Fruit fly (Drosophila melanogaster) whole organism, embryonic: ENCODE data around the gene dsx-c73A.

ENCODE experiments used
- Bgb ChIP-seq: fragments of 200-800 bp; sonication (Bioruptor generic); IDR thresholded peaks from 2 replicates; pipeline ENCODE4 v1.3.6; 2022; ENCODE audit warnings: missing biosample characterization, missing genetic modification characterization; ENCODE audit not compliant: partially characterized antibody
- CG10209 ChIP-seq: fragments of 200-800 bp; sonication (Bioruptor generic); optimal IDR thresholded peaks from 3 replicates; lab custom pipeline; 2017; ENCODE audit warnings: missing biosample characterization, mild to moderate bottlenecking, missing genetic modification characterization, missing genetic modification reagents
- CG1024 ChIP-seq: fragments of 200-800 bp; sonication (Bioruptor generic); IDR thresholded peaks from 2 replicates; pipeline ENCODE4 v1.3.6; 2022; ENCODE audit warnings: missing biosample characterization, missing genetic modification characterization
- CG10267 ChIP-seq: fragments of 200-800 bp; sonication (Bioruptor generic); optimal IDR thresholded peaks from 2 replicates; lab custom pipeline; 2018; ENCODE audit warnings: missing biosample characterization, mild to moderate bottlenecking, missing genetic modification characterization, moderate library complexity
- CG10274 ChIP-seq: fragments of 200-800 bp; sonication (Bioruptor generic); optimal IDR thresholded peaks from 3 replicates; lab custom pipeline; 2017; ENCODE audit warnings: missing biosample characterization, mild to moderate bottlenecking, missing genetic modification characterization
- CG10654 ChIP-seq: fragments of 200-800 bp; sonication (Bioruptor generic); optimal IDR thresholded peaks from 2 replicates; lab custom pipeline; 2016; ENCODE audit warnings: missing biosample characterization, missing genetic modification characterization
- CG11723 ChIP-seq: fragments of 200-800 bp; sonication (Bioruptor generic); optimal IDR thresholded peaks from 2 replicates; lab custom pipeline; 2017; ENCODE audit warnings: missing biosample characterization, mild to moderate bottlenecking, missing genetic modification characterization
- CG14965 ChIP-seq: fragments of 200-800 bp; sonication (Bioruptor generic); optimal IDR thresholded peaks from 2 replicates; lab custom pipeline; 2016; ENCODE audit warnings: missing biosample characterization, missing genetic modification characterization, borderline replicate concordance
- CG16863 ChIP-seq: fragments of 200-800 bp; sonication (Bioruptor generic); optimal IDR thresholded peaks from 3 replicates; lab custom pipeline; 2016; ENCODE audit warnings: missing biosample characterization, missing genetic modification characterization
- CG17361 ChIP-seq: fragments of 200-800 bp; sonication (Bioruptor generic); IDR thresholded peaks from 3 replicates; pipeline ENCODE4 v1.3.6; 2022; ENCODE audit warnings: missing biosample characterization, missing genetic modification characterization
- CG17612 ChIP-seq: fragments of 200-800 bp; sonication (Bioruptor generic); IDR thresholded peaks from 2 replicates; pipeline ENCODE4 v1.3.6; 2022; ENCODE audit warnings: missing biosample characterization, missing genetic modification characterization
- CG17802 ChIP-seq: fragments of 200-800 bp; sonication (Bioruptor generic); optimal IDR thresholded peaks from 2 replicates; lab custom pipeline; 2018; ENCODE audit warnings: missing biosample characterization, mild to moderate bottlenecking, missing genetic modification characterization, moderate library complexity
- CG3163 ChIP-seq: fragments of 200-800 bp; sonication (Bioruptor generic); optimal IDR thresholded peaks from 3 replicates; lab custom pipeline; 2016; ENCODE audit warnings: missing biosample characterization, missing genetic modification characterization
- CG32532 ChIP-seq: fragments of 200-800 bp; sonication (Bioruptor generic); IDR thresholded peaks from 2 replicates; pipeline ENCODE4 v1.3.6; 2022; ENCODE audit warnings: missing biosample characterization, missing genetic modification characterization
- CG3281 ChIP-seq: fragments of 200-800 bp; sonication (Bioruptor generic); optimal IDR thresholded peaks from 3 replicates; lab custom pipeline; 2017; ENCODE audit warnings: missing biosample characterization, mild to moderate bottlenecking, missing genetic modification characterization
- CG34224 ChIP-seq: fragments of 200-800 bp; sonication (Bioruptor generic); IDR thresholded peaks from 3 replicates; pipeline ENCODE4 v1.3.6; 2022; ENCODE audit warnings: missing biosample characterization, missing genetic modification characterization; ENCODE audit not compliant: partially characterized antibody
- CG34422 ChIP-seq: fragments of 200-800 bp; sonication (Bioruptor generic); IDR thresholded peaks from 3 replicates; pipeline ENCODE4 v1.3.6; 2022; ENCODE audit warnings: missing biosample characterization, missing genetic modification characterization
- CG43689 ChIP-seq: fragments of 200-800 bp; sonication (Bioruptor generic); IDR thresholded peaks from 2 replicates; pipeline ENCODE4 v1.3.6; 2022; ENCODE audit warnings: missing biosample characterization, missing genetic modification characterization
- CG5245 ChIP-seq: fragments of 200-800 bp; sonication (Bioruptor generic); optimal IDR thresholded peaks from 3 replicates; lab custom pipeline; 2016; ENCODE audit warnings: missing biosample characterization, missing genetic modification characterization
- CG6254 ChIP-seq: fragments of 200-800 bp; sonication (Bioruptor generic); optimal IDR thresholded peaks from 3 replicates; lab custom pipeline; 2017; ENCODE audit warnings: mild to moderate bottlenecking, missing biosample characterization, missing genetic modification reagents, missing genetic modification characterization
- CG6654 ChIP-seq: fragments of 200-800 bp; sonication (Bioruptor generic); optimal IDR thresholded peaks from 2 replicates; lab custom pipeline; 2017; ENCODE audit warnings: missing biosample characterization, mild to moderate bottlenecking, missing genetic modification characterization
- CG6813 ChIP-seq: fragments of 200-800 bp; sonication (Bioruptor generic); optimal IDR thresholded peaks from 2 replicates; lab custom pipeline; 2017; ENCODE audit warnings: missing biosample characterization, missing genetic modification characterization, mild to moderate bottlenecking, moderate library complexity, missing genetic modification reagents
- CG6854 ChIP-seq: fragments of 200-800 bp; sonication (Bioruptor generic); optimal IDR thresholded peaks from 3 replicates; lab custom pipeline; 2017; ENCODE audit warnings: missing biosample characterization, mild to moderate bottlenecking, missing genetic modification characterization
- CG7987 ChIP-seq: fragments of 200-800 bp; sonication (Bioruptor generic); optimal IDR thresholded peaks from 2 replicates; lab custom pipeline; 2018; ENCODE audit warnings: missing biosample characterization, mild to moderate bottlenecking, missing genetic modification characterization, moderate library complexity
- Dek ChIP-seq: fragments of 200-800 bp; sonication (Bioruptor generic); optimal IDR thresholded peaks from 3 replicates; lab custom pipeline; 2019; ENCODE audit warnings: missing biosample characterization, mild to moderate bottlenecking, missing genetic modification characterization, moderate library complexity
- Drgx ChIP-seq: fragments of 200-800 bp; sonication (Bioruptor generic); IDR thresholded peaks from 2 replicates; pipeline ENCODE4 v1.3.6; 2022; ENCODE audit warnings: missing biosample characterization, missing genetic modification characterization
- E2f2 ChIP-seq: fragments of 200-800 bp; sonication (Bioruptor generic); IDR thresholded peaks from 2 replicates; pipeline ENCODE4 v1.3.6; 2022; ENCODE audit warnings: missing biosample characterization, missing genetic modification characterization
- Hey ChIP-seq: fragments of 200-800 bp; sonication (Bioruptor generic); optimal IDR thresholded peaks from 3 replicates; lab custom pipeline; 2018; ENCODE audit warnings: missing biosample characterization, mild to moderate bottlenecking, missing genetic modification characterization
- Neu2 ChIP-seq: fragments of 200-800 bp; sonication (Bioruptor generic); optimal IDR thresholded peaks from 3 replicates; lab custom pipeline; 2016; ENCODE audit warnings: missing biosample characterization, missing genetic modification characterization, borderline replicate concordance
- Nf-YA ChIP-seq: fragments of 200-800 bp; sonication (Bioruptor generic); IDR thresholded peaks from 2 replicates; pipeline ENCODE4 v1.3.6; 2022; ENCODE audit warnings: missing biosample characterization, missing genetic modification characterization
- Xrp1 ChIP-seq: fragments of 200-800 bp; sonication (Bioruptor generic); IDR thresholded peaks from 2 replicates; pipeline ENCODE4 v1.3.6; 2022; ENCODE audit warnings: missing biosample characterization, missing genetic modification characterization
- ato ChIP-seq: fragments of 200-800 bp; sonication (Bioruptor generic); IDR thresholded peaks from 2 replicates; pipeline ENCODE4 v1.3.6; 2022; ENCODE audit warnings: missing biosample characterization, missing genetic modification characterization; ENCODE audit not compliant: partially characterized antibody
- bab2 ChIP-seq: fragments of 200-800 bp; sonication (Bioruptor generic); optimal IDR thresholded peaks from 2 replicates; lab custom pipeline; 2016; ENCODE audit warnings: missing biosample characterization, missing genetic modification characterization
- cg ChIP-seq: fragments of 200-800 bp; sonication (Bioruptor generic); optimal IDR thresholded peaks from 3 replicates; lab custom pipeline; 2019; ENCODE audit warnings: missing biosample characterization, mild to moderate bottlenecking, missing genetic modification characterization, moderate library complexity
- crol ChIP-seq: fragments of 200-800 bp; sonication (Bioruptor generic); IDR thresholded peaks from 2 replicates; pipeline ENCODE4 v1.3.6; 2022; ENCODE audit warnings: missing biosample characterization, missing genetic modification characterization
- gro ChIP-seq: fragments of 200-800 bp; sonication (Bioruptor generic); optimal IDR thresholded peaks from 2 replicates; lab custom pipeline; 2016; ENCODE audit warnings: missing biosample characterization, missing genetic modification characterization
- hb ChIP-seq: fragments of 200-800 bp; sonication (Bioruptor generic); IDR thresholded peaks from 3 replicates; pipeline ENCODE4 v1.3.6; 2022; ENCODE audit warnings: missing biosample characterization, missing genetic modification characterization; ENCODE audit not compliant: partially characterized antibody
- her ChIP-seq: fragments of 200-800 bp; sonication (Bioruptor generic); optimal IDR thresholded peaks from 2 replicates; lab custom pipeline; 2016; ENCODE audit warnings: missing biosample characterization, missing genetic modification characterization
- insv ChIP-seq, 2 experiments: fragments of 200-800 bp; sonication (Bioruptor generic); optimal IDR thresholded peaks; 3 replicates each; lab custom pipeline; 2016 to 2018; ENCODE audit warnings: missing biosample characterization in 2 of 2, missing genetic modification characterization in 2 of 2
- jigr1 ChIP-seq: fragments of 200-800 bp; sonication (Bioruptor generic); IDR thresholded peaks from 3 replicates; pipeline ENCODE4 v1.3.6; 2022; ENCODE audit warnings: missing biosample characterization, missing genetic modification characterization
- klu ChIP-seq: fragments of 200-800 bp; sonication (Bioruptor generic); IDR thresholded peaks from 2 replicates; pipeline ENCODE4 v1.3.6; 2022; ENCODE audit warnings: missing biosample characterization, missing genetic modification characterization
- knrl ChIP-seq: fragments of 200-800 bp; sonication (Bioruptor generic); IDR thresholded peaks from 3 replicates; pipeline ENCODE4 v1.3.6; 2022; ENCODE audit warnings: missing biosample characterization, missing genetic modification characterization; ENCODE audit not compliant: partially characterized antibody
- maf-S ChIP-seq: fragments of 200-800 bp; sonication (Bioruptor generic); optimal IDR thresholded peaks from 2 replicates; lab custom pipeline; 2016; ENCODE audit warnings: missing biosample characterization, missing genetic modification characterization
- mam ChIP-seq: fragments of 200-800 bp; sonication (Bioruptor generic); optimal IDR thresholded peaks from 3 replicates; lab custom pipeline; 2016; ENCODE audit warnings: missing biosample characterization, missing genetic modification characterization
- pros ChIP-seq: fragments of 200-800 bp; sonication (Bioruptor generic); optimal IDR thresholded peaks from 3 replicates; lab custom pipeline; 2019; ENCODE audit warnings: missing biosample characterization, mild to moderate bottlenecking, missing genetic modification characterization, moderate library complexity
- ranshi ChIP-seq: fragments of 200-800 bp; sonication (Bioruptor generic); IDR thresholded peaks from 2 replicates; pipeline ENCODE4 v1.3.6; 2022; ENCODE audit warnings: missing biosample characterization, missing genetic modification characterization
- slp2 ChIP-seq: fragments of 200-800 bp; sonication (Bioruptor generic); optimal IDR thresholded peaks from 2 replicates; lab custom pipeline; 2016; ENCODE audit warnings: missing biosample characterization, missing genetic modification characterization
- sug ChIP-seq: fragments of 200-800 bp; optimal IDR thresholded peaks from 2 replicates; lab custom pipeline; 2019; ENCODE audit warnings: missing biosample characterization, mild to moderate bottlenecking, missing genetic modification characterization, moderate library complexity
- tup ChIP-seq: fragments of 200-800 bp; sonication (Bioruptor generic); optimal IDR thresholded peaks from 2 replicates; lab custom pipeline; 2016; ENCODE audit warnings: missing biosample characterization, mild to moderate bottlenecking, missing genetic modification characterization, moderate library complexity
- wdn ChIP-seq: fragments of 200-800 bp; sonication (Bioruptor generic); IDR thresholded peaks from 2 replicates; pipeline ENCODE4 v1.3.6; 2022; ENCODE audit warnings: missing biosample characterization, missing genetic modification characterization

Gene dsx-c73A

DNA sequence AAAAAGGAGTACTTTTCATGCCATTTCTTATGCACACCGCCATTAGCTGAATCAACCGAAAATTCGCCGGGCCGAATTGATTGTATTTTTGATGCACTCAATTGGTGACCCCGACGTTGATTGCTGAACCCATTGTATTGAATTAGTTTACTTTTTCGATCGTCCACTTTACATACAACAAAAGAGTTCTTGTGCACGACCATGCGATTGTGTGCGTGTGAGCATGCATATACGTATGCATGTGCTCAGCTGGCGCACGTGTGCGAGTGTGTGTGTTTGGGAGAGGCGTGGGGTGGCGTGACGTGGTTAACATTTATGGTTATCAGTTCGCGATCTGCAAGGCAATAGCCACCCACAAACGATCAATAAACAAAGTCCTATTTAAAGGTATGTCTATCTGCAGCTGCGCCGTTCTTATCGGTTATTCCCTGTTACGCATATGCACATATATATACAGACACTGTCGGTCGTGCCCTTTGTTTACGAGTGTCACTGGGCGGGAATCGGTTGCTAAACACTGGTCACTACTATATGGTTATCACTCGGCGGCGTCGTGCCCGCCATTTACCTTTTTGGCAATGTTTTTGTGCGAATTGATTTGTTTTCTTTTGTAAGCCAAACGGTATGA, 66.4 kb downstream of the dsx-c73A start (continued):
- TF ChIP-seq CG1024 (GFP tag; lab: Robert Waterston, UW) (no peak), CG11723 (GFP tag; lab: Kevin White, UChicago) (no peak), E2f2 (GFP tag; lab: Robert Waterston, UW) (no peak), bab2 (GFP tag; lab: Kevin White, UChicago) (no peak), Xrp1 (GFP tag; lab: Robert Waterston, UW) (no peak), CG6813 (GFP tag; lab: Kevin White, UChicago) (no peak), Bgb (GFP tag; lab: Robert Waterston, UW) (peak; percentile 48; the same call in 1 of the 2 replicates), jigr1 (no peak), CG10654 (GFP tag; lab: Kevin White, UChicago) (no peak), tup (no peak), CG10267 (tag; lab: Kevin White, UChicago) (no peak), Nf-YA (GFP tag; lab: Robert Waterston, UW) (no peak), CG17361 (GFP tag; lab: Robert Waterston, UW) (no peak), CG17612 (GFP tag; lab: Robert Waterston, UW) (no peak), klu (no peak), maf-S (GFP tag; lab: Kevin White, UChicago) (no peak), sug (peak; percentile 67), Dek (tag; lab: Kevin White, UChicago) (no peak), CG16863 (GFP tag; lab: Kevin White, UChicago) (no peak), ato (GFP tag; lab: Robert Waterston, UW) (no peak), CG32532 (0 out of 2 replicates have a peak, but pooled peaks have one; percentile 10), CG7987 (GFP tag; lab: Kevin White, UChicago) (peak; percentile 67), wdn (no peak), her (no peak), cg (peak; percentile 97), CG3163 (GFP tag; lab: Kevin White, UChicago) (no peak), CG6854 (no peak), CG17802 (tag; lab: Kevin White, UChicago) (no peak), CG34422 (no peak), crol (no peak), CG6654 (no peak), Neu2 (no peak), pros (GFP tag; lab: Kevin White, UChicago) (no peak), CG3281 (GFP tag; lab: Kevin White, UChicago) (no peak), hb (no peak), CG10209 (no peak), CG5245 (GFP tag; lab: Kevin White, UChicago) (no peak), insv (GFP tag; optimal IDR thresholded peaks at IDR 0.05; lab: Kevin White, UChicago) (no peak), gro (GFP tag; lab: Kevin White, UChicago) (no peak), Drgx (GFP tag; lab: Robert Waterston, UW) (peak; percentile 31; the same call in 1 of the 2 replicates), mam (GFP tag; lab: Kevin White, UChicago) (no peak), knrl (GFP tag; lab: Robert Waterston, UW) (no peak), CG10274 (no peak), ranshi (no peak), CG34224 (no peak), Hey (tag; lab: Kevin White, UChicago) (no peak), slp2 (GFP tag; lab: Kevin White, UChicago) (no peak), CG6254 (GFP tag; lab: Kevin White, UChicago) (peak; percentile 5), CG43689 (GFP tag; lab: Robert Waterston, UW) (no peak), CG14965 (GFP tag; lab: Kevin White, UChicago) (no peak)
